Fruit fly (Drosophila melanogaster) whole organism, prepupa: Measurements from ENCODE around the gene Unc50.

ENCODE experiments used
- CG32006 ChIP-seq: fragments of 200-800 bp; sonication (Bioruptor generic); optimal IDR thresholded peaks from 3 replicates; lab custom pipeline; 2017; ENCODE audit warnings: missing biosample characterization, mild to moderate bottlenecking, missing genetic modification characterization
- CG6276 ChIP-seq: fragments of 200-800 bp; sonication (Bioruptor generic); optimal IDR thresholded peaks from 2 replicates; lab custom pipeline; 2017; ENCODE audit warnings: missing biosample characterization, mild to moderate bottlenecking, missing genetic modification characterization
- Met ChIP-seq: fragments of 200-800 bp; sonication (Bioruptor generic); optimal IDR thresholded peaks from 3 replicates; lab custom pipeline; 2016; ENCODE audit warnings: missing biosample characterization, missing genetic modification characterization
- Smox ChIP-seq: fragments of 200-800 bp; sonication (Bioruptor generic); optimal IDR thresholded peaks from 3 replicates; lab custom pipeline; 2016; ENCODE audit warnings: missing biosample characterization, missing genetic modification characterization
- cyc ChIP-seq: fragments of 200-800 bp; sonication (Bioruptor generic); optimal IDR thresholded peaks from 3 replicates; lab custom pipeline; 2016; ENCODE audit warnings: missing biosample characterization, missing genetic modification characterization
- lz ChIP-seq: fragments of 200-800 bp; sonication (Bioruptor generic); optimal IDR thresholded peaks from 3 replicates; lab custom pipeline; 2016; ENCODE audit warnings: missing biosample characterization, missing genetic modification characterization
- pdm3 ChIP-seq: fragments of 200-800 bp; sonication (Bioruptor generic); optimal IDR thresholded peaks from 3 replicates; lab custom pipeline; 2016; ENCODE audit warnings: missing biosample characterization, missing genetic modification characterization

dm6 chr3R:8654666-8655065 lies 21.7 kb downstream of the Unc50 start, which contains the start of gene CG42489:
- no peak for TF ChIP-seq pdm3 (GFP tag; lab: Kevin White, UChicago)
- TF ChIP-seq Smox: no peak
- TF ChIP-seq CG32006: no peak
- no peak for TF ChIP-seq lz (GFP tag; lab: Kevin White, UChicago)
- TF ChIP-seq cyc: no peak
- no peak for TF ChIP-seq Met
- no peak for TF ChIP-seq CG6276 (GFP tag; lab: Kevin White, UChicago)
